Fruit fly (Drosophila melanogaster): ENCODE results near the gene CG7990.

- TF ChIP-seq psq (optimal IDR thresholded peaks at IDR 0.05) (no peak), pan (optimal IDR thresholded peaks at IDR 0.05) (no peak), usp (GFP tag; optimal IDR thresholded peaks at IDR 0.05) (no peak), CG8478 (optimal IDR thresholded peaks at IDR 0.05) (no peak), Dll (optimal IDR thresholded peaks at IDR 0.05) (no peak)
Measured at dm6 chrX:19249339-19249738, 47.6 kb upstream of the CG7990 start.
